Fruit fly (Drosophila melanogaster) whole organism, embryonic: ENCODE data around the gene Sec23.

Experiments
- Bdp1 ChIP-seq: fragments of 200-800 bp; sonication (Bioruptor generic); optimal IDR thresholded peaks from 3 replicates; lab custom pipeline; 2016; ENCODE audit warnings: missing biosample characterization, missing genetic modification characterization
- CG1024 ChIP-seq: fragments of 200-800 bp; sonication (Bioruptor generic); IDR thresholded peaks from 2 replicates; pipeline ENCODE4 v1.3.6; 2022; ENCODE audit warnings: missing biosample characterization, missing genetic modification characterization
- CG12071 ChIP-seq: fragments of 200-800 bp; sonication (Bioruptor generic); optimal IDR thresholded peaks from 3 replicates; lab custom pipeline; 2018; ENCODE audit warnings: missing biosample characterization, mild to moderate bottlenecking, missing genetic modification characterization
- CG13296 ChIP-seq: fragments of 200-800 bp; sonication (Bioruptor generic); optimal IDR thresholded peaks from 3 replicates; lab custom pipeline; 2018; ENCODE audit warnings: missing biosample characterization, mild to moderate bottlenecking, missing genetic modification characterization
- CG14860 ChIP-seq: fragments of 200-800 bp; sonication (Bioruptor generic); IDR thresholded peaks from 3 replicates; pipeline ENCODE4 v1.3.6; 2022; ENCODE audit warnings: missing biosample characterization, missing genetic modification characterization; ENCODE audit not compliant: partially characterized antibody
- CG15011 ChIP-seq: fragments of 200-800 bp; sonication (Bioruptor generic); optimal IDR thresholded peaks from 3 replicates; lab custom pipeline; 2018; ENCODE audit warnings: missing biosample characterization, mild to moderate bottlenecking, missing genetic modification characterization
- CG16779 ChIP-seq: fragments of 200-800 bp; sonication (Bioruptor generic); IDR thresholded peaks from 2 replicates; pipeline ENCODE4 v1.3.6; 2022; ENCODE audit warnings: missing biosample characterization, missing genetic modification characterization
- CG17359 ChIP-seq: fragments of 200-800 bp; sonication (Bioruptor generic); optimal IDR thresholded peaks from 3 replicates; lab custom pipeline; 2018; ENCODE audit warnings: missing biosample characterization, mild to moderate bottlenecking, missing genetic modification characterization, moderate library complexity
- CG17361 ChIP-seq: fragments of 200-800 bp; sonication (Bioruptor generic); IDR thresholded peaks from 3 replicates; pipeline ENCODE4 v1.3.6; 2022; ENCODE audit warnings: missing biosample characterization, missing genetic modification characterization
- CG18011 ChIP-seq: fragments of 200-800 bp; sonication (Bioruptor generic); optimal IDR thresholded peaks from 2 replicates; lab custom pipeline; 2017; ENCODE audit warnings: missing biosample characterization, missing genetic modification characterization, mild to moderate bottlenecking, moderate library complexity, missing genotype
- CG2129 ChIP-seq: fragments of 200-800 bp; sonication (Bioruptor generic); IDR thresholded peaks from 2 replicates; pipeline ENCODE4 v1.3.6; 2022; ENCODE audit warnings: missing biosample characterization, missing genetic modification characterization; ENCODE audit not compliant: partially characterized antibody
- CG2678 ChIP-seq: fragments of 200-800 bp; sonication (Bioruptor generic); optimal IDR thresholded peaks from 3 replicates; lab custom pipeline; 2019; ENCODE audit warnings: missing biosample characterization, mild to moderate bottlenecking, missing genetic modification characterization, moderate library complexity
- CG2712 ChIP-seq: fragments of 200-800 bp; optimal IDR thresholded peaks from 3 replicates; lab custom pipeline; 2019; ENCODE audit warnings: missing biosample characterization, mild to moderate bottlenecking, missing genetic modification characterization, moderate library complexity
- CG30431 ChIP-seq: fragments of 200-800 bp; sonication (Bioruptor generic); optimal IDR thresholded peaks from 2 replicates; lab custom pipeline; 2017; ENCODE audit warnings: missing biosample characterization, missing genetic modification characterization
- CG33557 ChIP-seq: fragments of 200-800 bp; sonication (Bioruptor generic); optimal IDR thresholded peaks from 2 replicates; lab custom pipeline; 2019; ENCODE audit warnings: missing biosample characterization, mild to moderate bottlenecking, missing genetic modification characterization, moderate library complexity
- CG34224 ChIP-seq: fragments of 200-800 bp; sonication (Bioruptor generic); IDR thresholded peaks from 3 replicates; pipeline ENCODE4 v1.3.6; 2022; ENCODE audit warnings: missing biosample characterization, missing genetic modification characterization; ENCODE audit not compliant: partially characterized antibody
- CG3838 ChIP-seq: fragments of 200-800 bp; sonication (Bioruptor generic); optimal IDR thresholded peaks from 3 replicates; lab custom pipeline; 2016; ENCODE audit warnings: missing biosample characterization, missing genetic modification characterization
- CG42726 ChIP-seq: fragments of 200-800 bp; sonication (Bioruptor generic); IDR thresholded peaks from 2 replicates; pipeline ENCODE4 v1.3.6; 2022; ENCODE audit warnings: missing biosample characterization, missing genetic modification characterization; ENCODE audit not compliant: partially characterized antibody
- CG4730 ChIP-seq: fragments of 200-800 bp; sonication (Bioruptor generic); IDR thresholded peaks from 2 replicates; pipeline ENCODE4 v1.3.6; 2022; ENCODE audit warnings: missing biosample characterization, missing genetic modification characterization
- CG7839 ChIP-seq: fragments of 200-800 bp; sonication (Bioruptor generic); optimal IDR thresholded peaks from 3 replicates; lab custom pipeline; 2018; ENCODE audit warnings: missing biosample characterization, mild to moderate bottlenecking, missing genetic modification characterization, moderate library complexity
- CG8765 ChIP-seq: fragments of 200-800 bp; sonication (Bioruptor generic); IDR thresholded peaks from 2 replicates; pipeline ENCODE4 v1.3.6; 2022; ENCODE audit warnings: missing biosample characterization, missing genetic modification characterization
- CG9817 ChIP-seq: fragments of 200-800 bp; sonication (Bioruptor generic); optimal IDR thresholded peaks from 2 replicates; lab custom pipeline; 2018; ENCODE audit warnings: missing biosample characterization, mild to moderate bottlenecking, missing genetic modification characterization, moderate library complexity
- CG9932 ChIP-seq: fragments of 200-800 bp; sonication (Bioruptor generic); IDR thresholded peaks from 2 replicates; pipeline ENCODE4 v1.3.6; 2022; ENCODE audit warnings: missing biosample characterization, missing genetic modification characterization
- D19A ChIP-seq: fragments of 200-800 bp; optimal IDR thresholded peaks from 3 replicates; lab custom pipeline; 2019; ENCODE audit warnings: missing biosample characterization, mild to moderate bottlenecking, missing genetic modification characterization, moderate library complexity
- Dbx ChIP-seq: fragments of 200-800 bp; sonication (Bioruptor generic); IDR thresholded peaks from 3 replicates; pipeline ENCODE4 v1.3.6; 2022; ENCODE audit warnings: missing biosample characterization, missing genetic modification characterization
- Gsc ChIP-seq: fragments of 200-800 bp; sonication (Bioruptor generic); IDR thresholded peaks from 2 replicates; pipeline ENCODE4 v1.3.6; 2022; ENCODE audit warnings: missing biosample characterization, missing genetic modification characterization
- Mad ChIP-seq: fragments of 200-800 bp; sonication (Bioruptor generic); optimal IDR thresholded peaks from 2 replicates; lab custom pipeline; 2016; ENCODE audit warnings: missing biosample characterization, missing genetic modification characterization
- Meics ChIP-seq: fragments of 200-800 bp; sonication (Bioruptor generic); optimal IDR thresholded peaks from 2 replicates; lab custom pipeline; 2017; ENCODE audit warnings: missing biosample characterization, mild to moderate bottlenecking, missing genetic modification characterization
- Mrtf ChIP-seq: fragments of 200-800 bp; sonication (Bioruptor generic); IDR thresholded peaks from 3 replicates; pipeline ENCODE4 v1.3.6; 2022; ENCODE audit warnings: missing biosample characterization, missing genetic modification characterization
- PHDP ChIP-seq: fragments of 200-800 bp; sonication (Bioruptor generic); optimal IDR thresholded peaks from 3 replicates; lab custom pipeline; 2018; ENCODE audit warnings: missing biosample characterization, mild to moderate bottlenecking, missing genetic modification characterization, moderate library complexity
- abd-A ChIP-seq: fragments of 200-800 bp; sonication (Bioruptor generic); optimal IDR thresholded peaks from 3 replicates; lab custom pipeline; 2019; ENCODE audit warnings: missing biosample characterization, mild to moderate bottlenecking, missing genetic modification characterization, moderate library complexity
- caup ChIP-seq: fragments of 200-800 bp; sonication (Bioruptor generic); optimal IDR thresholded peaks from 3 replicates; lab custom pipeline; 2017; ENCODE audit warnings: missing biosample characterization, mild to moderate bottlenecking, missing genetic modification characterization, moderate library complexity; ENCODE audit not compliant: severe bottlenecking
- chn ChIP-seq: fragments of 200-800 bp; sonication (Bioruptor generic); optimal IDR thresholded peaks from 2 replicates; lab custom pipeline; 2016; ENCODE audit warnings: missing biosample characterization, missing genetic modification characterization
- crol ChIP-seq: fragments of 200-800 bp; sonication (Bioruptor generic); IDR thresholded peaks from 2 replicates; pipeline ENCODE4 v1.3.6; 2022; ENCODE audit warnings: missing biosample characterization, missing genetic modification characterization
- dpn ChIP-seq, 2 experiments: fragments of 200-800 bp; sonication (Bioruptor generic); optimal IDR thresholded peaks; 3 replicates each; lab custom pipeline; 2016; ENCODE audit warnings: missing biosample characterization in 2 of 2, missing genetic modification characterization in 2 of 2
- lmd ChIP-seq: fragments of 200-800 bp; sonication (Bioruptor generic); IDR thresholded peaks from 2 replicates; pipeline ENCODE4 v1.3.6; 2022; ENCODE audit warnings: missing biosample characterization, missing genetic modification characterization
- luna ChIP-seq: fragments of 200-800 bp; sonication (Bioruptor generic); optimal IDR thresholded peaks from 2 replicates; lab custom pipeline; 2016; ENCODE audit warnings: missing biosample characterization, missing genetic modification characterization
- nerfin-1 ChIP-seq: fragments of 200-800 bp; sonication (Bioruptor generic); optimal IDR thresholded peaks from 3 replicates; lab custom pipeline; 2019; ENCODE audit warnings: missing biosample characterization, mild to moderate bottlenecking, missing genetic modification characterization, moderate library complexity
- oc ChIP-seq: fragments of 200-800 bp; sonication (Bioruptor generic); optimal IDR thresholded peaks from 2 replicates; lab custom pipeline; 2018; ENCODE audit warnings: missing biosample characterization, mild to moderate bottlenecking, missing genetic modification characterization, moderate library complexity
- odd ChIP-seq: fragments of 200-800 bp; sonication (Bioruptor generic); optimal IDR thresholded peaks from 2 replicates; lab custom pipeline; 2017; ENCODE audit warnings: missing biosample characterization, mild to moderate bottlenecking, missing genetic modification characterization
- phol ChIP-seq: fragments of 200-800 bp; sonication (Bioruptor generic); optimal IDR thresholded peaks from 3 replicates; lab custom pipeline; 2018; ENCODE audit warnings: missing biosample characterization, mild to moderate bottlenecking, missing genetic modification characterization, moderate library complexity
- ro ChIP-seq: fragments of 200-800 bp; sonication (Bioruptor generic); IDR thresholded peaks from 2 replicates; pipeline ENCODE4 v1.3.6; 2022; ENCODE audit warnings: missing biosample characterization, missing genetic modification characterization
- sens ChIP-seq: fragments of 200-800 bp; sonication (Bioruptor generic); peaks from one replicate; lab custom pipeline; 2016; ENCODE audit warnings: missing biosample characterization, missing genetic modification characterization
- vvl ChIP-seq: fragments of 200-800 bp; sonication (Bioruptor generic); IDR thresholded peaks from 2 replicates; pipeline ENCODE4 v1.3.6; 2022; ENCODE audit warnings: missing biosample characterization, missing genetic modification characterization
- zfh1 ChIP-seq: fragments of 200-800 bp; sonication (Bioruptor generic); IDR thresholded peaks from 3 replicates; pipeline ENCODE4 v1.3.6; 2022; ENCODE audit warnings: missing biosample characterization, missing genetic modification characterization

Sec23 gene

dm6 chr3R:5686049-5686757 lies 37.3 kb downstream of the Sec23 start (continued):
- TF ChIP-seq Mrtf (GFP tag; lab: Robert Waterston, UW): peak; percentile 37; the same call in 1 of the 3 replicates
- TF ChIP-seq CG3838: no peak
- TF ChIP-seq CG30431 (GFP tag; lab: Kevin White, UChicago): peak; percentile 18
- no peak for TF ChIP-seq CG18011 (GFP tag; lab: Kevin White, UChicago)
- TF ChIP-seq phol (tag; lab: Kevin White, UChicago): peak; percentile 46
- TF ChIP-seq CG17361 (GFP tag; lab: Robert Waterston, UW): peak; percentile 42; the same call in 1 of the 3 replicates
- no peak for TF ChIP-seq ro (GFP tag; lab: Robert Waterston, UW)
- TF ChIP-seq CG2678 (tag; lab: Kevin White, UChicago): peak; percentile 76
- peak; percentile 45 for TF ChIP-seq PHDP (tag; lab: Kevin White, UChicago)
- peak; percentile 7 for TF ChIP-seq Mad (GFP tag; lab: Kevin White, UChicago)
- TF ChIP-seq caup (GFP tag; lab: Kevin White, UChicago): peak; percentile 42
- peak; percentile 77 for TF ChIP-seq nerfin-1
- peak; percentile 28 for TF ChIP-seq CG15011 (GFP tag; lab: Kevin White, UChicago)
- peak; percentile 65 for TF ChIP-seq vvl (GFP tag; lab: Robert Waterston, UW)
- TF ChIP-seq chn (GFP tag; lab: Kevin White, UChicago): peak; percentile 25
- peak; percentile 70 for TF ChIP-seq CG7839
- peak; percentile 20; the same call in 1 of the 2 replicates for TF ChIP-seq CG1024 (GFP tag; lab: Robert Waterston, UW)
- no peak for TF ChIP-seq Bdp1
- TF ChIP-seq CG9932 (GFP tag; lab: Robert Waterston, UW): peak; percentile 27; the same call in 1 of the 2 replicates
- peak; percentile 43; the same call in 1 of the 2 replicates for TF ChIP-seq CG4730 (GFP tag; lab: Robert Waterston, UW)
- TF ChIP-seq CG13296: peak; percentile 39
- 0 out of 3 replicates have a peak, but pooled peaks have one; percentile 24 for TF ChIP-seq CG34224 (GFP tag; lab: Robert Waterston, UW)
- peak; percentile 64 for TF ChIP-seq CG17359
- peak; percentile 25 to 55 for TF ChIP-seq dpn (GFP tag; optimal IDR thresholded peaks at IDR 0.05; lab: Kevin White, UChicago)
- peak; percentile 68 for TF ChIP-seq Meics (GFP tag; lab: Kevin White, UChicago)
- no peak for TF ChIP-seq CG42726 (GFP tag; lab: Robert Waterston, UW)
- TF ChIP-seq Gsc: peak; percentile 26; the same call in 1 of the 2 replicates
- no peak for TF ChIP-seq CG2129 (GFP tag; lab: Robert Waterston, UW)
- TF ChIP-seq D19A (tag; lab: Kevin White, UChicago): peak; percentile 43
- peak; percentile 61 for TF ChIP-seq CG2712
- TF ChIP-seq CG9817 (tag; lab: Kevin White, UChicago): peak; percentile 55
- peak; percentile 61 for TF ChIP-seq lmd (GFP tag; lab: Robert Waterston, UW)
- 0 out of 3 replicates have a peak, but pooled peaks have one; percentile 41 for TF ChIP-seq Dbx (GFP tag; lab: Robert Waterston, UW)
- no peak; the same call in 2 of the 3 replicates for TF ChIP-seq zfh1 (GFP tag; lab: Robert Waterston, UW)
- TF ChIP-seq, all 482 proteins: peak for 196

- TF ChIP-seq CG14860: 0 out of 3 replicates have a peak, but pooled peaks have one; percentile 13
- TF ChIP-seq oc (tag; lab: Kevin White, UChicago): peak; percentile 67
- no peak for TF ChIP-seq CG33557 (GFP tag; lab: Kevin White, UChicago)
- no peak for TF ChIP-seq CG12071 (GFP tag; lab: Kevin White, UChicago)
- TF ChIP-seq odd (GFP tag; lab: Kevin White, UChicago): no peak
- peak; percentile 11 for TF ChIP-seq sens
- no peak for TF ChIP-seq CG8765
- TF ChIP-seq abd-A: peak; percentile 82
- TF ChIP-seq luna (GFP tag; lab: Kevin White, UChicago): no peak
- peak; percentile 57 for TF ChIP-seq vvl (GFP tag; lab: Robert Waterston, UW)
- TF ChIP-seq CG16779 (GFP tag; lab: Robert Waterston, UW): no peak
- 0 out of 2 replicates have a peak, but pooled peaks have one; percentile 20 for TF ChIP-seq crol (GFP tag; lab: Robert Waterston, UW)
- TF ChIP-seq, all 482 proteins: peak for 6
These were observed 40.8 kb downstream of the Sec23 start for dm6 chr3R:5689626-5690025.
